Fruit fly (Drosophila melanogaster): ENCODE data around the gene CG42718.

dm6 chr3L:16279987-16280454, 41.1 kb downstream of the CG42718 start, which contains the start of gene CG13064:
- TF ChIP-seq CG32006 (GFP tag; optimal IDR thresholded peaks at IDR 0.05), result no peak
- TF ChIP-seq acj6 (GFP tag; optimal IDR thresholded peaks at IDR 0.05), result no peak
- TF ChIP-seq CG16779 (tag; optimal IDR thresholded peaks at IDR 0.05), result no peak
- no peak for TF ChIP-seq spab (GFP tag; optimal IDR thresholded peaks at IDR 0.05)
- no peak for TF ChIP-seq topi (GFP tag; optimal IDR thresholded peaks at IDR 0.05)
- TF ChIP-seq eg (GFP tag; IDR thresholded peaks at IDR 0.05), result no peak
- TF ChIP-seq CG6854 (GFP tag; optimal IDR thresholded peaks at IDR 0.05), result no peak
- no peak for TF ChIP-seq svp (GFP tag)
- TF ChIP-seq CG6808 (GFP tag; optimal IDR thresholded peaks at IDR 0.05), result no peak
- no peak for TF ChIP-seq dac (GFP tag; optimal IDR thresholded peaks at IDR 0.05)
- TF ChIP-seq salr (GFP tag; optimal IDR thresholded peaks at IDR 0.05), result no peak
- TF ChIP-seq cyc (GFP tag; optimal IDR thresholded peaks at IDR 0.05), result no peak
- TF ChIP-seq CG8319 (GFP tag; optimal IDR thresholded peaks at IDR 0.05), result no peak
- TF ChIP-seq CG15336 (GFP tag; IDR thresholded peaks at IDR 0.05), result no peak

Data from whole organism, prepupa.